Worm (Caenorhabditis elegans): Measurements from ENCODE around the gene ncx-5.
A peak's percentile ranks its signal among the peaks of the same experiment; 100 is the strongest.

ncx-5 gene

ce11 chrV:10475421-10475820, 14.5 kb downstream of the ncx-5 start:
- TF ChIP-seq egl-18 (GFP tag; IDR thresholded peaks at IDR 0.05) = no peak
- no peak for TF ChIP-seq ceh-40 (GFP tag; IDR thresholded peaks at IDR 0.05)
- no peak for TF ChIP-seq K11D2.4 (GFP tag; IDR thresholded peaks at IDR 0.05)
- TF ChIP-seq sea-2 (GFP tag; IDR thresholded peaks at IDR 0.05) = no peak
- no peak for TF ChIP-seq snpc-4 (GFP tag; optimal IDR thresholded peaks at IDR 0.05)
- no peak for TF ChIP-seq snpc-4 (tag; optimal IDR thresholded peaks at IDR 0.05)
- TF ChIP-seq him-1 (tag; optimal IDR thresholded peaks at IDR 0.05) = no peak
- TF ChIP-seq B0019.2 (GFP tag; conservative IDR thresholded peaks at IDR 0.05) = no peak
- no peak for TF ChIP-seq zfh-2 (GFP tag; conservative IDR thresholded peaks at IDR 0.05)
- no peak for TF ChIP-seq let-526 (GFP tag; IDR thresholded peaks at IDR 0.05)
- no peak for TF ChIP-seq Y67H2A.10 (GFP tag; conservative IDR thresholded peaks at IDR 0.05)
- TF ChIP-seq repo-1 (tag; optimal IDR thresholded peaks at IDR 0.05) = no peak
- no peak for TF ChIP-seq dpl-1 (GFP tag; optimal IDR thresholded peaks at IDR 0.05)
- no peak for TF ChIP-seq ztf-25 (GFP tag; IDR thresholded peaks at IDR 0.05)
- TF ChIP-seq dpff-1 (tag; optimal IDR thresholded peaks at IDR 0.05) = no peak
- no peak for TF ChIP-seq attf-3 (GFP tag; conservative IDR thresholded peaks at IDR 0.05)
- TF ChIP-seq lag-1 (GFP tag; IDR thresholded peaks at IDR 0.05) = no peak
- TF ChIP-seq ztf-3 (GFP tag; optimal IDR thresholded peaks at IDR 0.05) = no peak
- no peak for TF ChIP-seq lin-35 (GFP tag; optimal IDR thresholded peaks at IDR 0.05)
- no peak for TF ChIP-seq lin-40 (tag; optimal IDR thresholded peaks at IDR 0.05)

ce11 chrV:10474040-10474439, 15.9 kb downstream of the ncx-5 start:
- no peak for TF ChIP-seq ztf-26 (tag; optimal IDR thresholded peaks at IDR 0.05)
- TF ChIP-seq hrde-1 (tag; optimal IDR thresholded peaks at IDR 0.05; ENCODE audit: borderline replicate concordance) = no peak
- TF ChIP-seq Y67H2A.10 (GFP tag; conservative IDR thresholded peaks at IDR 0.05) = no peak
- no peak for TF ChIP-seq Y53F4B.3 (GFP tag; IDR thresholded peaks at IDR 0.05)

ce11 chrV:10472901-10473774, 16.8 kb downstream of the ncx-5 start:
- TF ChIP-seq ama-1 (optimal IDR thresholded peaks at IDR 0.05) (peak; percentile 58), ama-1 (GFP tag; optimal IDR thresholded peaks at IDR 0.05) (no peak), ztf-26 (tag; optimal IDR thresholded peaks at IDR 0.05) (peak; percentile 21), pha-4 (tag; optimal IDR thresholded peaks at IDR 0.05) (no peak), nfya-2 (GFP tag; IDR thresholded peaks at IDR 0.05) (no peak), nfyb-1 (GFP tag; IDR thresholded peaks at IDR 0.05) (no peak), ets-4 (GFP tag; optimal IDR thresholded peaks at IDR 0.05) (no peak), ceh-91 (GFP tag; IDR thresholded peaks at IDR 0.05) (no peak), sea-2 (GFP tag; IDR thresholded peaks at IDR 0.05) (no peak)

- TF ChIP-seq ztf-6 (GFP tag; IDR thresholded peaks at IDR 0.05) = no peak
- TF ChIP-seq F33H1.4 (GFP tag; IDR thresholded peaks at IDR 0.05) = no peak
- no peak for TF ChIP-seq tlf-1 (GFP tag; optimal IDR thresholded peaks at IDR 0.05)
- no peak for TF ChIP-seq Y53G8AR.9 (GFP tag; conservative IDR thresholded peaks at IDR 0.05)
- no peak for TF ChIP-seq ccch-3 (GFP tag; optimal IDR thresholded peaks at IDR 0.05)
- TF ChIP-seq sptf-2 (GFP tag; optimal IDR thresholded peaks at IDR 0.05) = no peak
- TF ChIP-seq nhr-120 (GFP tag; IDR thresholded peaks at IDR 0.05) = no peak
Measured at ce11 chrV:10471007-10471406, 18.9 kb downstream of the ncx-5 start.

Measured in whole organism, young adult.